Worm (Caenorhabditis elegans) whole organism, early embryonic: ENCODE results near the gene cyp-33E3.

ENCODE experiments used
- B0310.2 ChIP-seq: sonication (generic microtip); optimal IDR thresholded peaks from 2 replicates; lab custom pipeline; 2016; ENCODE audit warnings: mild to moderate bottlenecking, missing genetic modification characterization, missing compliant biosample characterization
- F13C5.2 ChIP-seq: sonication (generic microtip); optimal IDR thresholded peaks from 2 replicates; lab custom pipeline; 2017; ENCODE audit warnings: mild to moderate bottlenecking, missing genetic modification characterization, inconsistent platforms, missing compliant biosample characterization
- aly-1 ChIP-seq: sonication (generic microtip); optimal IDR thresholded peaks from 2 replicates; lab custom pipeline; 2016; ENCODE audit warnings: missing genetic modification characterization, missing compliant biosample characterization
- ama-1 ChIP-seq: fragments of 150-350 bp; optimal IDR thresholded peaks from 2 replicates; lab custom pipeline; 2014
- ceh-13 ChIP-seq: fragments of 200-800 bp; sonication (Bioruptor generic); optimal IDR thresholded peaks from 2 replicates; lab custom pipeline; 2018; ENCODE audit warnings: mild to moderate bottlenecking, missing genetic modification characterization, missing compliant biosample characterization
- ets-7 ChIP-seq: sonication (generic microtip); optimal IDR thresholded peaks from 2 replicates; lab custom pipeline; 2016; ENCODE audit warnings: missing genotype, missing genetic modification characterization, missing compliant biosample characterization
- flt-1 ChIP-seq: fragments of 200-800 bp; sonication (Bioruptor generic); IDR thresholded peaks from 2 replicates; pipeline ENCODE4 v1.3.6; 2022; ENCODE audit warnings: missing genetic modification characterization, missing compliant biosample characterization
- hmbx-1 ChIP-seq: sonication (generic microtip); optimal IDR thresholded peaks from 2 replicates; lab custom pipeline; 2016; ENCODE audit warnings: mild to moderate bottlenecking, missing genetic modification characterization, missing compliant biosample characterization
- hmg-4 ChIP-seq: fragments of 200-800 bp; sonication (Bioruptor generic); optimal IDR thresholded peaks from 2 replicates; lab custom pipeline; 2018; ENCODE audit warnings: mild to moderate bottlenecking, missing genetic modification characterization, missing compliant biosample characterization
- sea-1 ChIP-seq: fragments of 200-800 bp; sonication (Bioruptor generic); conservative IDR thresholded peaks from 2 replicates; pipeline ENCODE4 v1.3.6; 2022; ENCODE audit warnings: missing genetic modification characterization, missing compliant biosample characterization
- tbx-37 ChIP-seq: fragments of 200-800 bp; sonication (Bioruptor generic); conservative IDR thresholded peaks from 2 replicates; pipeline ENCODE4 v1.3.6; 2022; ENCODE audit warnings: missing genetic modification reagents, missing genetic modification characterization, missing compliant biosample characterization
- tra-4 ChIP-seq: sonication (generic microtip); optimal IDR thresholded peaks from 2 replicates; lab custom pipeline; 2017; ENCODE audit warnings: missing genetic modification characterization, missing compliant biosample characterization

ce11 chrIV:8627328-8627727 is 12.5 kb downstream of the cyp-33E3 start, which contains the start of gene F42A9.11:
- TF ChIP-seq tra-4 (tag; lab: Kevin White, UChicago) (no peak), sea-1 (GFP tag; lab: Robert Waterston, UW) (no peak), ama-1 (lab: Kevin White, UChicago) (no peak), hmbx-1 (tag; lab: Kevin White, UChicago) (no peak), flt-1 (GFP tag; lab: Robert Waterston, UW) (no peak), ceh-13 (GFP tag; lab: Kevin White, UChicago) (no peak), B0310.2 (tag; lab: Kevin White, UChicago) (no peak), F13C5.2 (tag; lab: Kevin White, UChicago) (no peak), aly-1 (tag; lab: Kevin White, UChicago) (peak; percentile 40), ets-7 (no peak), tbx-37 (GFP tag; lab: Robert Waterston, UW) (no peak), hmg-4 (GFP tag; lab: Kevin White, UChicago) (peak; percentile 12)
